Fruit fly (Drosophila melanogaster) whole organism, pupa: ENCODE data around the gene CG17005.

Experiments
- CG10348 ChIP-seq: fragments of 200-800 bp; sonication (Bioruptor generic); IDR thresholded peaks from 2 replicates; pipeline ENCODE4 v1.3.6; 2022; ENCODE audit warnings: missing biosample characterization, missing genetic modification characterization
- CG13204 ChIP-seq: fragments of 200-800 bp; sonication (Bioruptor generic); optimal IDR thresholded peaks from 2 replicates; lab custom pipeline; 2018; ENCODE audit warnings: missing biosample characterization, mild to moderate bottlenecking, missing genetic modification characterization, moderate library complexity
- CG14655 ChIP-seq: fragments of 200-800 bp; sonication (Bioruptor generic); optimal IDR thresholded peaks from 3 replicates; lab custom pipeline; 2017; ENCODE audit warnings: mild to moderate bottlenecking, missing biosample characterization, missing genetic modification reagents, missing genetic modification characterization
- CG15710 ChIP-seq: fragments of 200-800 bp; sonication (Bioruptor generic); optimal IDR thresholded peaks from 2 replicates; lab custom pipeline; 2018; ENCODE audit warnings: missing biosample characterization, mild to moderate bottlenecking, missing genetic modification characterization, moderate library complexity
- CG9948 ChIP-seq: fragments of 200-800 bp; sonication (Bioruptor generic); optimal IDR thresholded peaks from 2 replicates; lab custom pipeline; 2018; ENCODE audit warnings: missing biosample characterization, mild to moderate bottlenecking, missing genetic modification characterization, moderate library complexity
- D1 ChIP-seq: fragments of 200-800 bp; sonication (Bioruptor generic); optimal IDR thresholded peaks from 2 replicates; lab custom pipeline; 2018; ENCODE audit warnings: missing biosample characterization, mild to moderate bottlenecking, missing genetic modification characterization, moderate library complexity
- EcR ChIP-seq: fragments of 200-800 bp; sonication (Bioruptor generic); optimal IDR thresholded peaks from 3 replicates; lab custom pipeline; 2019; ENCODE audit warnings: missing biosample characterization, missing genetic modification characterization, mild to moderate bottlenecking, moderate library complexity, missing genetic modification reagents
- Ets98B ChIP-seq: fragments of 200-800 bp; sonication (Bioruptor generic); IDR thresholded peaks from 2 replicates; pipeline ENCODE4 v1.3.6; 2022; ENCODE audit warnings: missing biosample characterization, missing genetic modification characterization
- Pif1A ChIP-seq: fragments of 200-800 bp; sonication (Bioruptor generic); optimal IDR thresholded peaks from 3 replicates; lab custom pipeline; 2016; ENCODE audit warnings: missing biosample characterization, missing genetic modification characterization
- fd96Ca ChIP-seq: fragments of 200-800 bp; sonication (Bioruptor generic); IDR thresholded peaks from 3 replicates; pipeline ENCODE4 v1.3.6; 2022; ENCODE audit warnings: missing biosample characterization, missing genetic modification characterization
- gl ChIP-seq: fragments of 200-800 bp; sonication (Bioruptor generic); optimal IDR thresholded peaks from 2 replicates; lab custom pipeline; 2018; ENCODE audit warnings: missing biosample characterization, mild to moderate bottlenecking, missing genetic modification characterization

- TF ChIP-seq EcR (GFP tag; lab: Kevin White, UChicago) (no peak), gl (tag; lab: Kevin White, UChicago) (no peak), CG14655 (GFP tag; lab: Kevin White, UChicago) (no peak), CG15710 (tag; lab: Kevin White, UChicago) (no peak), CG9948 (tag; lab: Kevin White, UChicago) (no peak), CG13204 (GFP tag; lab: Kevin White, UChicago) (no peak), Pif1A (GFP tag; lab: Kevin White, UChicago) (no peak), fd96Ca (no peak), Ets98B (no peak), D1 (no peak), CG10348 (no peak)
Measured at dm6 chr2L:9333300-9333876, 5.8 kb downstream of the CG17005 start, which contains the start of gene Eaat1.
